Worm (Caenorhabditis elegans) whole organism, young adult: ENCODE results near the gene F54D8.10.

Experiments
- B0035.1 ChIP-seq: sonication (generic microtip); optimal IDR thresholded peaks from 2 replicates; lab custom pipeline; 2016; ENCODE audit warnings: missing genetic modification characterization, mild to moderate bottlenecking, missing compliant biosample characterization, missing genotype, missing genetic modification reagents
- B0261.1 ChIP-seq: sonication (generic microtip); optimal IDR thresholded peaks from 2 replicates; lab custom pipeline; 2016; ENCODE audit warnings: mild to moderate bottlenecking, missing genetic modification characterization, moderate library complexity, missing compliant biosample characterization
- C17E4.6 ChIP-seq: fragments of 200-800 bp; sonication (Bioruptor generic); IDR thresholded peaks from 2 replicates; pipeline ENCODE4 v1.3.6; 2022; ENCODE audit warnings: missing genetic modification reagents, missing genetic modification characterization, missing compliant biosample characterization
- D2030.7 ChIP-seq: fragments of 200-800 bp; sonication (Bioruptor generic); IDR thresholded peaks from 2 replicates; pipeline ENCODE4 v1.3.6; 2022; ENCODE audit warnings: missing genetic modification reagents, missing genetic modification characterization, missing compliant biosample characterization
- F10E7.11 ChIP-seq: sonication (generic microtip); optimal IDR thresholded peaks from 2 replicates; lab custom pipeline; 2017; ENCODE audit warnings: mild to moderate bottlenecking, missing genetic modification characterization, moderate library complexity, missing compliant biosample characterization
- F22D6.2 ChIP-seq: sonication (generic microtip); optimal IDR thresholded peaks from 2 replicates; lab custom pipeline; 2016; ENCODE audit warnings: mild to moderate bottlenecking, missing genetic modification characterization, missing compliant biosample characterization
- K11D2.4 ChIP-seq: fragments of 200-800 bp; sonication (Bioruptor generic); IDR thresholded peaks from 2 replicates; pipeline ENCODE4 v1.3.6; 2022; ENCODE audit warnings: missing genetic modification reagents, missing genetic modification characterization, missing compliant biosample characterization
- K12H6.12 ChIP-seq: fragments of 200-800 bp; sonication (Bioruptor generic); optimal IDR thresholded peaks from 2 replicates; lab custom pipeline; 2018; ENCODE audit warnings: mild to moderate bottlenecking, missing genetic modification characterization, missing compliant biosample characterization
- Y79H2A.3 ChIP-seq: fragments of 200-800 bp; sonication (Bioruptor generic); conservative IDR thresholded peaks from 2 replicates; pipeline ENCODE4 v1.3.6; 2022; ENCODE audit warnings: missing genetic modification reagents, missing genetic modification characterization, missing compliant biosample characterization
- ccch-3 ChIP-seq: fragments of 200-800 bp; sonication (Bioruptor generic); optimal IDR thresholded peaks from 2 replicates; lab custom pipeline; 2018; ENCODE audit warnings: mild to moderate bottlenecking, missing genetic modification characterization, missing compliant biosample characterization
- ceh-79 ChIP-seq: sonication (generic microtip); optimal IDR thresholded peaks from 2 replicates; lab custom pipeline; 2017; ENCODE audit warnings: mild to moderate bottlenecking, missing genetic modification characterization, missing compliant biosample characterization
- die-1 ChIP-seq: sonication (generic microtip); optimal IDR thresholded peaks from 2 replicates; lab custom pipeline; 2016; ENCODE audit warnings: missing genotype, mild to moderate bottlenecking, missing genetic modification characterization, missing compliant biosample characterization
- dpl-1 ChIP-seq: fragments of 150-350 bp; optimal IDR thresholded peaks from 2 replicates; lab custom pipeline; 2014; ENCODE audit warnings: missing biosample characterization, missing genetic modification reagents, missing genetic modification characterization
- egl-44 ChIP-seq: fragments of 200-800 bp; sonication (Bioruptor generic); IDR thresholded peaks from 2 replicates; pipeline ENCODE4 v1.3.6; 2022; ENCODE audit warnings: missing genetic modification reagents, missing genetic modification characterization, missing compliant biosample characterization
- egrh-3 ChIP-seq: fragments of 200-800 bp; sonication (Bioruptor generic); IDR thresholded peaks from 2 replicates; pipeline ENCODE4 v1.3.6; 2022; ENCODE audit warnings: missing genetic modification reagents, missing genetic modification characterization, missing compliant biosample characterization
- fkh-3 ChIP-seq: sonication (generic microtip); optimal IDR thresholded peaks from 2 replicates; lab custom pipeline; 2016; ENCODE audit warnings: mild to moderate bottlenecking, missing genetic modification characterization, missing compliant biosample characterization
- gei-17 ChIP-seq: fragments of 200-800 bp; sonication (Bioruptor generic); optimal IDR thresholded peaks from 2 replicates; lab custom pipeline; 2018; ENCODE audit warnings: mild to moderate bottlenecking, missing genetic modification characterization, missing compliant biosample characterization
- him-1 ChIP-seq: sonication (generic microtip); optimal IDR thresholded peaks from 2 replicates; lab custom pipeline; 2016; ENCODE audit warnings: missing genotype, missing genetic modification reagents, missing genetic modification characterization, missing compliant biosample characterization
- hrde-1 ChIP-seq: sonication (generic microtip); optimal IDR thresholded peaks from 2 replicates; lab custom pipeline; 2016; ENCODE audit warnings: missing genetic modification characterization, mild to moderate bottlenecking, missing compliant biosample characterization, moderate library complexity, missing genotype, missing genetic modification reagents, borderline replicate concordance
- let-607 ChIP-seq, 2 experiments: fragments of 200-800 bp in 1 of 2; sonication (Bioruptor generic) in 1 of 2; sonication (generic microtip) in 1 of 2; optimal IDR thresholded peaks; 2 replicates each; lab custom pipeline; 2016 to 2018; ENCODE audit warnings: mild to moderate bottlenecking in 2 of 2, missing compliant biosample characterization in 2 of 2, missing genetic modification characterization in 2 of 2, moderate library complexity in 2 of 2, missing genotype in 1 of 2
- lin-35 ChIP-seq, 3 experiments: fragments of 150-350 bp in 2 of 3; sonication (generic microtip) in 1 of 3; optimal IDR thresholded peaks; 2 replicates each; lab custom pipeline; 2014 to 2018; ENCODE audit warnings: missing biosample characterization in 3 of 3, missing genetic modification characterization in 3 of 3, missing genetic modification reagents in 3 of 3
- lsl-1 ChIP-seq: fragments of 200-800 bp; sonication (Bioruptor generic); optimal IDR thresholded peaks from 2 replicates; lab custom pipeline; 2018; ENCODE audit warnings: mild to moderate bottlenecking, missing genetic modification characterization, moderate library complexity, missing compliant biosample characterization
- nhr-179 ChIP-seq: sonication (generic microtip); optimal IDR thresholded peaks from 2 replicates; lab custom pipeline; 2016; ENCODE audit warnings: mild to moderate bottlenecking, missing genetic modification characterization, missing compliant biosample characterization
- nhr-80 ChIP-seq: sonication (generic microtip); optimal IDR thresholded peaks from 2 replicates; lab custom pipeline; 2016; ENCODE audit warnings: missing genetic modification characterization, missing compliant biosample characterization
- nhr-90 ChIP-seq: sonication (generic microtip); optimal IDR thresholded peaks from 2 replicates; lab custom pipeline; 2016; ENCODE audit warnings: missing genotype, mild to moderate bottlenecking, missing genetic modification characterization, missing compliant biosample characterization
- pbrm-1 ChIP-seq: fragments of 200-800 bp; sonication (Bioruptor generic); IDR thresholded peaks from 2 replicates; pipeline ENCODE4 v1.3.6; 2022; ENCODE audit warnings: missing genetic modification reagents, missing genetic modification characterization, missing compliant biosample characterization
- rcor-1 ChIP-seq: fragments of 200-800 bp; sonication (Bioruptor generic); IDR thresholded peaks from 2 replicates; pipeline ENCODE4 v1.3.6; 2022; ENCODE audit warnings: missing genetic modification reagents, missing genetic modification characterization, missing compliant biosample characterization
- rec-8 ChIP-seq, 2 experiments: sonication (generic microtip); optimal IDR thresholded peaks; 2 replicates each; lab custom pipeline; 2016; ENCODE audit warnings: mild to moderate bottlenecking in 2 of 2, missing genetic modification characterization in 2 of 2, missing genetic modification reagents in 2 of 2, missing genotype in 2 of 2, missing biosample characterization in 1 of 2, missing compliant biosample characterization in 1 of 2, moderate library complexity in 1 of 2
- rpc-1 ChIP-seq, 2 experiments: fragments of 150-350 bp in 1 of 2; sonication (generic microtip) in 1 of 2; optimal IDR thresholded peaks; 2 replicates each; lab custom pipeline; 2014 to 2018; ENCODE audit warnings: missing biosample characterization in 1 of 2, missing genetic modification characterization in 1 of 2, missing genetic modification reagents in 1 of 2, missing genotype in 1 of 2
- snpc-4 ChIP-seq, 5 experiments: fragments of 150-350 bp in 1 of 5; sonication (generic microtip) in 4 of 5; optimal IDR thresholded peaks; 2 replicates each; lab custom pipeline; 2014 to 2018; ENCODE audit warnings: missing genetic modification characterization in 5 of 5, missing biosample characterization in 3 of 5, antibody characterized with exemption in 2 of 5, mild to moderate bottlenecking in 2 of 5, missing compliant biosample characterization in 2 of 5, missing genotype in 2 of 5, moderate library complexity in 2 of 5, missing genetic modification reagents in 1 of 5
- tbx-9 ChIP-seq: sonication (generic microtip); optimal IDR thresholded peaks from 2 replicates; lab custom pipeline; 2016; ENCODE audit warnings: borderline replicate concordance, missing genetic modification characterization, inconsistent platforms, missing compliant biosample characterization
- tlf-1 ChIP-seq: fragments of 200-800 bp; sonication (Bioruptor generic); optimal IDR thresholded peaks from 2 replicates; lab custom pipeline; 2018; ENCODE audit warnings: mild to moderate bottlenecking, missing genetic modification characterization, missing compliant biosample characterization
- zfh-2 ChIP-seq: fragments of 200-800 bp; sonication (Bioruptor generic); conservative IDR thresholded peaks from 2 replicates; pipeline ENCODE4 v1.3.6; 2022; ENCODE audit warnings: missing genetic modification reagents, missing genetic modification characterization, missing compliant biosample characterization

F54D8.10 gene

ce11 chrIII:5109401-5109800 lies 14.8 kb downstream of the F54D8.10 start, which contains the start of gene sax-2:
Gene sax-2, plus strand, starts transcription at chrIII:5109701.
- TF ChIP-seq nhr-80 (tag; lab: Kevin White, UChicago) = no peak
- TF ChIP-seq egrh-3 = no peak
- TF ChIP-seq rpc-1 (optimal IDR thresholded peaks at IDR 0.05; lab: Kevin White, UChicago) = no peak
- no peak for TF ChIP-seq rpc-1 (tag; optimal IDR thresholded peaks at IDR 0.05; lab: Kevin White, UChicago)
- TF ChIP-seq tlf-1 (GFP tag; lab: Kevin White, UChicago) = no peak
- TF ChIP-seq gei-17 = no peak
- no peak for TF ChIP-seq rcor-1
- TF ChIP-seq B0035.1 = no peak
- TF ChIP-seq C17E4.6 (GFP tag; lab: Robert Waterston, UW) = no peak
- TF ChIP-seq egl-44 (GFP tag; lab: Robert Waterston, UW) = no peak
- no peak for TF ChIP-seq fkh-3 (tag; lab: Kevin White, UChicago)
- no peak for TF ChIP-seq let-607 (tag; optimal IDR thresholded peaks at IDR 0.05; lab: Kevin White, UChicago)
- TF ChIP-seq hrde-1 = no peak
- TF ChIP-seq nhr-90 (tag; lab: Kevin White, UChicago) = no peak
- TF ChIP-seq B0261.1 (tag; lab: Kevin White, UChicago) = no peak

- no peak for TF ChIP-seq ceh-79 (tag; lab: Kevin White, UChicago)
- TF ChIP-seq tbx-9 (tag; lab: Kevin White, UChicago) = no peak
- no peak for TF ChIP-seq F22D6.2 (tag; lab: Kevin White, UChicago)
- no peak for TF ChIP-seq tlf-1 (GFP tag; lab: Kevin White, UChicago)
- no peak for TF ChIP-seq ccch-3 (GFP tag; lab: Kevin White, UChicago)
- TF ChIP-seq B0261.1 (tag; lab: Kevin White, UChicago) = no peak
- no peak for TF ChIP-seq D2030.7 (GFP tag; lab: Robert Waterston, UW)
- no peak for TF ChIP-seq him-1
- no peak for TF ChIP-seq rec-8 (tag; optimal IDR thresholded peaks at IDR 0.05; lab: Kevin White, UChicago)
- no peak for TF ChIP-seq dpl-1 (GFP tag; lab: Kevin White, UChicago)
- TF ChIP-seq nhr-90 (tag; lab: Kevin White, UChicago) = no peak
- no peak for TF ChIP-seq nhr-179 (tag; lab: Kevin White, UChicago)
- no peak for TF ChIP-seq snpc-4 (GFP tag; optimal IDR thresholded peaks at IDR 0.05; lab: Kevin White, UChicago)
- no peak for TF ChIP-seq snpc-4 (tag; optimal IDR thresholded peaks at IDR 0.05; lab: Kevin White, UChicago)
- no peak for TF ChIP-seq zfh-2 (GFP tag; lab: Robert Waterston, UW)
- TF ChIP-seq die-1 = no peak
Observed at ce11 chrIII:5112399-5112798, 17.8 kb downstream of the F54D8.10 start.

ce11 chrIII:5112998-5113397 lies 18.4 kb downstream of the F54D8.10 start:
- TF ChIP-seq K11D2.4 (GFP tag; lab: Robert Waterston, UW) = no peak
- TF ChIP-seq nhr-80 (tag; lab: Kevin White, UChicago) = peak; percentile 23

ce11 chrIII:5119063-5119462 lies 24.5 kb downstream of the F54D8.10 start:
- no peak for TF ChIP-seq K12H6.12
- no peak for TF ChIP-seq pbrm-1 (GFP tag; lab: Robert Waterston, UW)
- no peak for TF ChIP-seq Y79H2A.3 (GFP tag; lab: Robert Waterston, UW)
- TF ChIP-seq F10E7.11 (tag; lab: Kevin White, UChicago) = no peak
- no peak for TF ChIP-seq lsl-1 (GFP tag; lab: Kevin White, UChicago)
- TF ChIP-seq lin-35 (GFP tag; optimal IDR thresholded peaks at IDR 0.05; lab: Kevin White, UChicago) = no peak
